Worm (Caenorhabditis elegans): ENCODE measurements around the gene mps-4.

DNA sequence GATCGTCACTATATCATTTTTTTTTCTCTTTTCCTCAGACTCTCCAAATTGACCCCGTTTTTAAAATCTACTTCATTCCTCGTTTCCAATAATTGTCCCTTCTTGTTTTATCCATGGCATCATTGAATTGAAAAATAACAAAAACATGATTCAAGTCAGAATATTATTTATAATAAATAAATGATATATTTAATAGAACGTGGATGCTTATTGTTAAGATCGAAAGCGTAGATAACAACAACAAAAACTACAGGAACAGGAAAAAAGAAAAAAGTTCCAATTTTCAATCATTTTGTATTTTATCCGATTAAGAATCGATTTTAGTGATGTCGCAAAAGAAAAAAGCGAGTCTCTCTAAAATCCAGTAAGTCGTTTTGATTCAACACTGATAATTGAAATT lies 40.8 kb upstream of the mps-4 start, which contains the start of gene F10E9.2:
- TF ChIP-seq tbx-2 (tag; optimal IDR thresholded peaks at IDR 0.05), result no peak
- no peak for TF ChIP-seq blmp-1 (tag; optimal IDR thresholded peaks at IDR 0.05)
- TF ChIP-seq nhr-11 (tag; optimal IDR thresholded peaks at IDR 0.05), result no peak

All from whole organism, L1 larva.